Fruit fly (Drosophila melanogaster) whole organism, embryonic: Measurements from ENCODE around the gene CG43339.

Experiments
- Antp ChIP-seq: fragments of 200-800 bp; sonication (Bioruptor generic); optimal IDR thresholded peaks from 3 replicates; lab custom pipeline; 2016; ENCODE audit warnings: missing biosample characterization, missing genetic modification characterization
- CG10321 ChIP-seq: fragments of 200-800 bp; sonication (Bioruptor generic); IDR thresholded peaks from 2 replicates; pipeline ENCODE4 v1.3.6; 2022; ENCODE audit warnings: missing biosample characterization, missing genetic modification characterization
- CG11695 ChIP-seq: fragments of 200-800 bp; sonication (Bioruptor generic); IDR thresholded peaks from 3 replicates; pipeline ENCODE4 v1.3.6; 2022; ENCODE audit warnings: missing biosample characterization, missing genetic modification characterization
- CG12391 ChIP-seq: fragments of 200-800 bp; sonication (Bioruptor generic); optimal IDR thresholded peaks from 3 replicates; lab custom pipeline; 2018; ENCODE audit warnings: missing biosample characterization, mild to moderate bottlenecking, missing genetic modification characterization, moderate library complexity
- CG12744 ChIP-seq: fragments of 200-800 bp; sonication (Bioruptor generic); optimal IDR thresholded peaks from 2 replicates; lab custom pipeline; 2016; ENCODE audit warnings: missing biosample characterization, missing genetic modification characterization
- CG13624 ChIP-seq: fragments of 200-800 bp; sonication (Bioruptor generic); optimal IDR thresholded peaks from 2 replicates; lab custom pipeline; 2016; ENCODE audit warnings: missing biosample characterization, missing genetic modification characterization
- CG14050 ChIP-seq: fragments of 200-800 bp; sonication (Bioruptor generic); IDR thresholded peaks from 3 replicates; pipeline ENCODE4 v1.3.6; 2022; ENCODE audit warnings: missing biosample characterization, missing genetic modification characterization
- CG14441 ChIP-seq: fragments of 200-800 bp; sonication (Bioruptor generic); IDR thresholded peaks from 2 replicates; pipeline ENCODE4 v1.3.6; 2022; ENCODE audit warnings: missing biosample characterization, missing genetic modification characterization
- CG17385 ChIP-seq: fragments of 200-800 bp; sonication (Bioruptor generic); optimal IDR thresholded peaks from 3 replicates; lab custom pipeline; 2018; ENCODE audit warnings: missing biosample characterization, mild to moderate bottlenecking, missing genetic modification characterization
- CG18011 ChIP-seq: fragments of 200-800 bp; sonication (Bioruptor generic); optimal IDR thresholded peaks from 2 replicates; lab custom pipeline; 2017; ENCODE audit warnings: missing biosample characterization, missing genetic modification characterization, mild to moderate bottlenecking, moderate library complexity, missing genotype
- CG2120 ChIP-seq: fragments of 200-800 bp; sonication (Bioruptor generic); optimal IDR thresholded peaks from 3 replicates; lab custom pipeline; 2016; ENCODE audit warnings: missing biosample characterization, missing genetic modification characterization
- CG3065 ChIP-seq: fragments of 200-800 bp; sonication (Bioruptor generic); optimal IDR thresholded peaks from 2 replicates; lab custom pipeline; 2016; ENCODE audit warnings: missing biosample characterization, missing genetic modification characterization
- CG3163 ChIP-seq: fragments of 200-800 bp; sonication (Bioruptor generic); optimal IDR thresholded peaks from 3 replicates; lab custom pipeline; 2016; ENCODE audit warnings: missing biosample characterization, missing genetic modification characterization
- CG33557 ChIP-seq: fragments of 200-800 bp; sonication (Bioruptor generic); optimal IDR thresholded peaks from 2 replicates; lab custom pipeline; 2019; ENCODE audit warnings: missing biosample characterization, mild to moderate bottlenecking, missing genetic modification characterization, moderate library complexity
- CG3726 ChIP-seq: fragments of 200-800 bp; sonication (Bioruptor generic); IDR thresholded peaks from 3 replicates; pipeline ENCODE4, ENCODE4 v1.3.6; 2022; ENCODE audit warnings: missing biosample characterization, missing genetic modification characterization
- CG8765 ChIP-seq: fragments of 200-800 bp; sonication (Bioruptor generic); IDR thresholded peaks from 2 replicates; pipeline ENCODE4 v1.3.6; 2022; ENCODE audit warnings: missing biosample characterization, missing genetic modification characterization
- CG9215 ChIP-seq: fragments of 200-800 bp; sonication (Bioruptor generic); IDR thresholded peaks from 2 replicates; pipeline ENCODE4 v1.3.6; 2022; ENCODE audit warnings: missing biosample characterization, missing genetic modification characterization
- CG9437 ChIP-seq: fragments of 200-800 bp; sonication (Bioruptor generic); optimal IDR thresholded peaks from 2 replicates; lab custom pipeline; 2018; ENCODE audit warnings: missing biosample characterization, mild to moderate bottlenecking, missing genetic modification characterization
- CG9727 ChIP-seq: fragments of 200-800 bp; sonication (Bioruptor generic); optimal IDR thresholded peaks from 3 replicates; lab custom pipeline; 2017; ENCODE audit warnings: missing biosample characterization, mild to moderate bottlenecking, missing genetic modification characterization
- CG9932 ChIP-seq: fragments of 200-800 bp; sonication (Bioruptor generic); IDR thresholded peaks from 2 replicates; pipeline ENCODE4 v1.3.6; 2022; ENCODE audit warnings: missing biosample characterization, missing genetic modification characterization
- Chrac-16 ChIP-seq: fragments of 200-800 bp; sonication (Bioruptor generic); optimal IDR thresholded peaks from 3 replicates; lab custom pipeline; 2016; ENCODE audit warnings: missing biosample characterization, missing genetic modification characterization
- Fer1 ChIP-seq: fragments of 200-800 bp; sonication (Bioruptor generic); optimal IDR thresholded peaks from 2 replicates; lab custom pipeline; 2017; ENCODE audit warnings: missing biosample characterization, mild to moderate bottlenecking, missing genetic modification characterization
- HLHmδ ChIP-seq: fragments of 200-800 bp; sonication (Bioruptor generic); optimal IDR thresholded peaks from 2 replicates; lab custom pipeline; 2018; ENCODE audit warnings: missing biosample characterization, mild to moderate bottlenecking, missing genetic modification characterization, moderate library complexity
- Kr ChIP-seq: fragments of 200-800 bp; sonication (Bioruptor generic); optimal IDR thresholded peaks from 2 replicates; lab custom pipeline; 2017; ENCODE audit warnings: missing biosample characterization, mild to moderate bottlenecking, missing genetic modification characterization
- Rfx ChIP-seq: fragments of 200-800 bp; sonication (Bioruptor generic); IDR thresholded peaks from 2 replicates; pipeline ENCODE4 v1.3.6; 2022; ENCODE audit warnings: missing biosample characterization, missing genetic modification characterization
- TFAM ChIP-seq: fragments of 200-800 bp; sonication (Bioruptor generic); optimal IDR thresholded peaks from 2 replicates; lab custom pipeline; 2017; ENCODE audit warnings: missing biosample characterization, missing genetic modification characterization, inconsistent platforms
- Usf ChIP-seq: fragments of 200-800 bp; sonication (Bioruptor generic); optimal IDR thresholded peaks from 2 replicates; lab custom pipeline; 2017; ENCODE audit warnings: missing genotype, missing biosample characterization, missing genetic modification characterization
- br ChIP-seq: fragments of >200 bp; optimal IDR thresholded peaks from 2 replicates; lab custom pipeline; 2017
- chif ChIP-seq, 2 experiments: fragments of 200-800 bp; sonication (Bioruptor generic); optimal IDR thresholded peaks; 3 replicates each; lab custom pipeline; 2016; ENCODE audit warnings: missing biosample characterization in 2 of 2, missing genetic modification characterization in 2 of 2
- da ChIP-seq: fragments of 200-800 bp; sonication (Bioruptor generic); optimal IDR thresholded peaks from 2 replicates; lab custom pipeline; 2016; ENCODE audit warnings: missing biosample characterization, missing genetic modification characterization
- dan ChIP-seq: fragments of 200-800 bp; sonication (Bioruptor generic); IDR thresholded peaks from 2 replicates; pipeline ENCODE4 v1.3.6; 2022; ENCODE audit warnings: missing biosample characterization, missing genetic modification characterization
- dimm ChIP-seq: fragments of 200-800 bp; sonication (Bioruptor generic); IDR thresholded peaks from 2 replicates; pipeline ENCODE4 v1.3.6; 2022; ENCODE audit warnings: missing biosample characterization, missing genetic modification characterization
- dpn ChIP-seq, 2 experiments: fragments of 200-800 bp; sonication (Bioruptor generic); optimal IDR thresholded peaks; 3 replicates each; lab custom pipeline; 2016; ENCODE audit warnings: missing biosample characterization in 2 of 2, missing genetic modification characterization in 2 of 2
- fd96Cb ChIP-seq: fragments of 200-800 bp; sonication (Bioruptor generic); optimal IDR thresholded peaks from 2 replicates; lab custom pipeline; 2018; ENCODE audit warnings: missing biosample characterization, mild to moderate bottlenecking, missing genetic modification characterization, moderate library complexity
- gt ChIP-seq: fragments of 200-800 bp; sonication (Bioruptor generic); IDR thresholded peaks from 2 replicates; pipeline ENCODE4 v1.3.6; 2022; ENCODE audit warnings: missing biosample characterization, missing genetic modification characterization
- hth ChIP-seq: fragments of >200 bp; optimal IDR thresholded peaks from 2 replicates; lab custom pipeline; 2017; ENCODE audit warnings: inconsistent platforms
- ind ChIP-seq: fragments of 200-800 bp; sonication (Bioruptor generic); optimal IDR thresholded peaks from 3 replicates; lab custom pipeline; 2016; ENCODE audit warnings: missing biosample characterization, missing genetic modification characterization
- lmd ChIP-seq: fragments of 200-800 bp; sonication (Bioruptor generic); IDR thresholded peaks from 2 replicates; pipeline ENCODE4 v1.3.6; 2022; ENCODE audit warnings: missing biosample characterization, missing genetic modification characterization
- mam ChIP-seq: fragments of 200-800 bp; sonication (Bioruptor generic); optimal IDR thresholded peaks from 3 replicates; lab custom pipeline; 2016; ENCODE audit warnings: missing biosample characterization, missing genetic modification characterization
- nmo ChIP-seq: fragments of 200-800 bp; sonication (Bioruptor generic); optimal IDR thresholded peaks from 2 replicates; lab custom pipeline; 2018; ENCODE audit warnings: missing biosample characterization, mild to moderate bottlenecking, missing genetic modification characterization, moderate library complexity
- ro ChIP-seq: fragments of 200-800 bp; sonication (Bioruptor generic); IDR thresholded peaks from 2 replicates; pipeline ENCODE4 v1.3.6; 2022; ENCODE audit warnings: missing biosample characterization, missing genetic modification characterization
- row ChIP-seq: fragments of 200-800 bp; sonication (Bioruptor generic); IDR thresholded peaks from 3 replicates; pipeline ENCODE4 v1.3.6; 2022; ENCODE audit warnings: missing biosample characterization, missing genetic modification characterization
- sim ChIP-seq: fragments of 200-800 bp; sonication (Bioruptor generic); IDR thresholded peaks from 2 replicates; pipeline ENCODE4 v1.3.6; 2022; ENCODE audit warnings: missing biosample characterization, missing genetic modification characterization
- tin ChIP-seq: fragments of 200-800 bp; sonication (Bioruptor generic); optimal IDR thresholded peaks from 3 replicates; lab custom pipeline; 2016; ENCODE audit warnings: missing biosample characterization, missing genetic modification characterization
- tna ChIP-seq: fragments of 200-800 bp; sonication (Bioruptor generic); IDR thresholded peaks from 2 replicates; pipeline ENCODE4 v1.3.6; 2022; ENCODE audit warnings: missing biosample characterization, missing genetic modification characterization; ENCODE audit not compliant: partially characterized antibody
- trem ChIP-seq: fragments of 200-800 bp; optimal IDR thresholded peaks from 3 replicates; lab custom pipeline; 2019; ENCODE audit warnings: missing biosample characterization, mild to moderate bottlenecking, missing genetic modification characterization, moderate library complexity
- tup ChIP-seq: fragments of 200-800 bp; sonication (Bioruptor generic); optimal IDR thresholded peaks from 2 replicates; lab custom pipeline; 2016; ENCODE audit warnings: missing biosample characterization, mild to moderate bottlenecking, missing genetic modification characterization, moderate library complexity
- twi ChIP-seq: fragments of 200-800 bp; optimal IDR thresholded peaks from 2 replicates; lab custom pipeline; 2019; ENCODE audit warnings: missing biosample characterization, mild to moderate bottlenecking, missing genetic modification characterization, moderate library complexity
- vvl ChIP-seq: fragments of 200-800 bp; sonication (Bioruptor generic); IDR thresholded peaks from 2 replicates; pipeline ENCODE4 v1.3.6; 2022; ENCODE audit warnings: missing biosample characterization, missing genetic modification characterization

CG43339 gene

dm6 chr2L:18677910-18678639, 5.0 kb upstream of the CG43339 start (continued):
- peak; percentile 12 for TF ChIP-seq nmo (GFP tag; lab: Kevin White, UChicago)
- TF ChIP-seq CG17385, result peak; percentile 20
- TF ChIP-seq CG3726 (GFP tag; lab: Robert Waterston, UW), result 0 out of 3 replicates have a peak, but pooled peaks have one; percentile 8
- no peak for TF ChIP-seq Antp (GFP tag; lab: Kevin White, UChicago)
- TF ChIP-seq dimm (GFP tag; lab: Robert Waterston, UW), result no peak
- TF ChIP-seq row, result peak; percentile 50; the same call in 2 of the 3 replicates
- 0 out of 2 replicates have a peak, but pooled peaks have one; percentile 6 for TF ChIP-seq vvl
- peak; percentile 15 for TF ChIP-seq Chrac-16 (GFP tag; lab: Kevin White, UChicago)
- peak; percentile 42 for TF ChIP-seq Fer1
- 0 out of 2 replicates have a peak, but pooled peaks have one; percentile 23 for TF ChIP-seq CG9932 (GFP tag; lab: Robert Waterston, UW)
- TF ChIP-seq CG2120 (GFP tag; lab: Kevin White, UChicago), result peak; percentile 53
- TF ChIP-seq CG9727 (GFP tag; lab: Kevin White, UChicago), result peak; percentile 22
- TF ChIP-seq ind, result peak; percentile 3
- TF ChIP-seq CG14441 (GFP tag; lab: Robert Waterston, UW), result 0 out of 2 replicates have a peak, but pooled peaks have one; percentile 10
- 0 out of 3 replicates have a peak, but pooled peaks have one; percentile 18 for TF ChIP-seq CG11695 (GFP tag; lab: Robert Waterston, UW)
- no peak for TF ChIP-seq trem (tag; lab: Kevin White, UChicago)
- TF ChIP-seq Usf, result no peak
- TF ChIP-seq CG9437 (GFP tag; lab: Kevin White, UChicago), result peak; percentile 48
- TF ChIP-seq mam, result peak; percentile 28
- no peak for TF ChIP-seq tin
- no peak for TF ChIP-seq CG33557 (GFP tag; lab: Kevin White, UChicago)
- 0 out of 2 replicates have a peak, but pooled peaks have one; percentile 29 for TF ChIP-seq Rfx
- peak; percentile 7; the same call in 1 of the 2 replicates for TF ChIP-seq lmd (GFP tag; lab: Robert Waterston, UW)
- TF ChIP-seq CG9215 (GFP tag; lab: Robert Waterston, UW), result peak; percentile 7; the same call in 1 of the 2 replicates

DNA sequence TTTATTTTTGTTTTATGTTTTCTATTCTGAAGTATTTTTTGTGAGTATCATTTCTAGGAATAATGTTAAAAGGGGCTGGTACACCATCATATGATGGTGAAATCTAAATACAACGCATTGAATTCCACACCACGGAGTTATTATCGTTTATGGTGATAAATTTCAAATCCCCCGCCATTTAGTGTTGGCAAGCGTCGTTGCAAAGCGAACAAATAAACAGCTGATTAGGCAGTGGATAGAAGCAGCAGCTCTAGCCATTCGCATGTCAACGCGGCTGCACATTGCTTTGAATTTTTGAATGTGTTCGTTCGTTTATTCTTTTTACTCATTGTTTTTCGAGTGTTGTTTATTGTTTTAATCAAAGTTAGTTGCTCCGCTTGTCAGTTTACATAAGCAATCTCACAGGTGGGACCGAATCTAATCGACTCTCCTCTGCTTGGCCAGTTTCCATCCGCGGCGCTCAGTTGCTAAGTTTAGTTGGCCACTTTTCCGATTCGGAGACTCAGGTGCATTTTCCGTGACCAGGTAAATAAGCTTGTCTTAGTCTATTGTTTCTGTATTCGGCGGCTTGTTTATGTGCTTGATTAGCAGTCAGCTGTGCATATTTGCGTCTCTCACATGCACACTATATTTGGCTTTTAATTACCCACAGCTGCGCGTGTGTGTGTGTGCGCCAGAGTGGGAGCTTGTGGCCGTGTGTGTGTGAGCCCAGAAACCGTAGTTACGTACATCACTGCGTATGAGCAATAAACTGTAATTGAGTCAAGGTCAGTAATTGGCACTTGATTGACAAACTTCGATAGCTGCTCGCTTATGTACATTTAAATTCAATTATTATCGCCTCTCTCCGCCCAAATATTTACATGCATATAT, 4.1 kb upstream of the CG43339 start, which contains the start of the genes Mst36Fa and CG31751:
Gene Mst36Fa, minus strand, starts transcription at position 51 of the 873 bp plus-strand sequence.
Gene CG31751, plus strand, starts transcription at position 274 of the 873 bp plus-strand sequence.
- TF ChIP-seq CG14050 (GFP tag; lab: Robert Waterston, UW), result peak; percentile 33; the same call in 1 of the 3 replicates
- no peak for TF ChIP-seq dan (GFP tag; lab: Robert Waterston, UW)
- TF ChIP-seq da (GFP tag; lab: Kevin White, UChicago), result peak; percentile 71
- TF ChIP-seq ro, result no peak
- TF ChIP-seq CG18011 (GFP tag; lab: Kevin White, UChicago), result peak; percentile 41
- TF ChIP-seq tup (GFP tag; lab: Kevin White, UChicago), result peak; percentile 71
- peak; percentile 67 for TF ChIP-seq CG3163 (GFP tag; lab: Kevin White, UChicago)
- peak; percentile 42 to 75 for TF ChIP-seq chif (GFP tag; optimal IDR thresholded peaks at IDR 0.05; lab: Kevin White, UChicago)
- TF ChIP-seq twi (tag; lab: Kevin White, UChicago), result peak; percentile 8
- peak; percentile 72 for TF ChIP-seq HLHmδ (GFP tag; lab: Kevin White, UChicago)
- TF ChIP-seq CG13624 (GFP tag; lab: Kevin White, UChicago), result peak; percentile 75
- no peak for TF ChIP-seq Kr
- TF ChIP-seq fd96Cb (tag; lab: Kevin White, UChicago), result peak; percentile 31
- no peak for TF ChIP-seq TFAM (GFP tag; lab: Kevin White, UChicago)
- no peak for TF ChIP-seq br
- TF ChIP-seq CG10321 (GFP tag; lab: Robert Waterston, UW), result no peak
- TF ChIP-seq CG3065, result peak; percentile 74
- TF ChIP-seq dpn (GFP tag; optimal IDR thresholded peaks at IDR 0.05; lab: Kevin White, UChicago), result peak; percentile 63 to 70
- TF ChIP-seq CG12744, result peak; percentile 28
- no peak for TF ChIP-seq hth (lab: Kevin White, UChicago)
- TF ChIP-seq CG8765 (GFP tag; lab: Robert Waterston, UW), result no peak
- TF ChIP-seq tna (GFP tag; lab: Robert Waterston, UW), result no peak
- TF ChIP-seq sim (GFP tag; lab: Robert Waterston, UW), result peak; percentile 76
- TF ChIP-seq CG12391 (tag; lab: Kevin White, UChicago), result peak; percentile 44
- no peak for TF ChIP-seq gt (GFP tag; lab: Robert Waterston, UW)
